Worm (Caenorhabditis elegans) whole organism, dauer: ENCODE results near the gene rack-1.

Source experiments
- unc-62 ChIP-seq: sonication (generic microtip); optimal IDR thresholded peaks from 2 replicates; lab custom pipeline; 2017; ENCODE audit warnings: missing biosample characterization, missing genetic modification reagents, missing genetic modification characterization

rack-1 gene

DNA sequence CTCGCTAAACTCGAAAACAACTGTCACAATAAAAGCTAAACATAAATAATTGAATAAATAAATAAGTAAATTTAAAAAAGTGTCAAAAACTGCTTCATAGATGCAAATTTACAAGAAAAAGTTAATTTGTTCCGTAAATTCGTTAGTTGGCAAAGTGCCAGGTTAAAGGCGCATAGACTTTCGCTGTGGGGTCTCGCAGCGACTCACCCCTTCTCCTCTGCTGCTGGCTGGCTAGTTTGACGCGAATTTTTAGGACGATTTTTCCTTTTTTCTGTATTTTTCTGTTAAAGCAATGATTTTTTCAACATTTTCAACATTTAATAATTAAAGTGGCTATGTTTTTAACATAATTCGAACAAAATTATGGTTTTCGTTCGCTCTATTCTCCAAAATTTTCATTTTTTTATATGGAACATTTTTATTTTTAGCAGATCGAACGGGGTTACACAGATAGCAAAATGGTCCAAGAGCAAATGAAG lies at the start of gene rack-1:
rack-1 (plus strand) TSS at position 429 of the 479 bp plus-strand sequence.
- TF ChIP-seq unc-62 (GFP tag; lab: Kevin White, UChicago) = no peak

- no peak for TF ChIP-seq unc-62 (GFP tag; lab: Kevin White, UChicago)
Observed at ce11 chrIV:10128446-10128845, 48.0 kb upstream of the rack-1 start.

DNA sequence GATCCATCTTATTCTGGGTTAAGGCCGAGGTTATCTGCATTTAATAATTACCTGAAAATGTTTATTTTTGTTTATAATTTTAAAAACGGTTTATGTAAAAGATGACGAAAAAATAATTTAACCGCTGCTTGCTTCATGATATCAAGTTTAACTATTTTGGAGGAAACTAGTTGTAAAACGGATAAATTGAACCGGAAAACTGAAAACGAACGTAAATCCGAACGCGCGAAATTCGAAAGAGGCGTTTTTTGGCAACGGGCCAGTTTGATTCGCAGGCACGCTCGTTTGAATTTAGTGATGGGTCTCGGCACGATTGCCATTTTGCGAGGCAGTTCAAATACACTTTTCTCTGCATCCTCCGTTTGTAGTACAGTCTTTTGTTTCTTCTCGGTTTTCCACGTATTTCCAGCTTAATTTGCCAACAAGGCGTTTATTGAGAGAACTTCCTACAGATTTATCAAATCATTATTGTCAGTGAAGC lies 47.5 kb upstream of the rack-1 start, which contains the start of the genes gtbp-1 and K08F4.3:
gtbp-1 (minus strand) TSS at position 51 of the 481 bp plus-strand sequence.
K08F4.3 (plus strand) TSS at position 352 of the 481 bp plus-strand sequence.
- TF ChIP-seq unc-62 (GFP tag; lab: Kevin White, UChicago) = no peak

- TF ChIP-seq unc-62 (GFP tag; lab: Kevin White, UChicago) = no peak
Observed at ce11 chrIV:10129957-10130356, 46.5 kb upstream of the rack-1 start, which contains the start of gene glt-3. glt-3 (plus strand) TSS chrIV:10130257.

- no peak for TF ChIP-seq unc-62 (GFP tag; lab: Kevin White, UChicago)
Observed at ce11 chrIV:10135817-10136216, 40.7 kb upstream of the rack-1 start, which contains the start of gene K08F4.5. K08F4.5 (minus strand) TSS chrIV:10135917.

DNA sequence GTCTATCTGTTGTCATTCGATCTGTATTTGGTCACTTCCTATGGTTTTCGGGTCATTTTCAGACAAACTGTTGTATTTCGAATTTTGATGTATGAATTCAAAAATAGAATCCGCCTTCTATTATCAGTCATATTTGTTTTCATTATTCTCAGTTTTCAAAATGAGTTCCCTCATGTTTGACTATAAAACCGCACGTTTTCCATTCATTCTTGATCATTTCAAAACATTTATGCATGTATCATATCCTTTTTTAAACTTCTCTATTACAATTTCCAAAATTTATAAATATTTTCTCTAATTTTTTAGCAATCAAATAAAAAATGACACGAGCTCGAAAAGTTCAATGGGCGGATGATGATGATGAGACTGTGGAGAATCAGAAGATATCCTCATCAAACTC lies 38.7 kb upstream of the rack-1 start, which contains the start of gene K08F4.12:
K08F4.12 (plus strand) TSS at position 301 of the 400 bp plus-strand sequence.
- no peak for TF ChIP-seq unc-62 (GFP tag; lab: Kevin White, UChicago)

DNA sequence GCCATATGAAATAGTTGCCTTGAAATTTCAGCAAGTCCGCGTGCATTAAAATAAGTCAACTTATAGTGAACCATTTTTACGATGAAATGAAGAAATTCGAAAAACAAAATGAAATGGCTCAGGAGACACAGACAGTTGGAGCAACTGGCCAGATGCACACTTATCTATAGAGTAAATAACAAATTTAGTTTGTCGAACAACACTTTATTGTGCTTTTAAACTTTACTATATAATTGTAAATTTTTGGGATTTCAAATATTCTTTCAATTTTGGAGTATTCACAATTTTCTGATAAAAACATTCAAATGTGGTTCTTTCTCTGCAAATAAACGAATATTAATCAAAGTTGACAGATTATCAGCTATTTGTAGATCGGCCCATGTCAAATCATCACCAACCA lies 36.3 kb upstream of the rack-1 start, which contains the start of gene gst-3:
gst-3 (minus strand) TSS at position 101 of the 400 bp plus-strand sequence.
- TF ChIP-seq unc-62 (GFP tag; lab: Kevin White, UChicago) = no peak

- TF ChIP-seq unc-62 (GFP tag; lab: Kevin White, UChicago) = no peak
Observed at ce11 chrIV:10141930-10142505, 34.5 kb upstream of the rack-1 start, which contains the start of the genes gst-2, gst-4 and dhs-12. gst-2 (minus strand) TSS chrIV:10142061. gst-4 (plus strand) TSS chrIV:10142225. dhs-12 (plus strand) TSS chrIV:10142455.

- TF ChIP-seq unc-62 (GFP tag; lab: Kevin White, UChicago) = no peak
Observed at ce11 chrIV:10143640-10144039, 32.8 kb upstream of the rack-1 start, which contains the start of gene msp-38. msp-38 (minus strand) TSS chrIV:10143740.

ce11 chrIV:10144487-10144886 lies 32.0 kb upstream of the rack-1 start:
- no peak for TF ChIP-seq unc-62 (GFP tag; lab: Kevin White, UChicago)

DNA sequence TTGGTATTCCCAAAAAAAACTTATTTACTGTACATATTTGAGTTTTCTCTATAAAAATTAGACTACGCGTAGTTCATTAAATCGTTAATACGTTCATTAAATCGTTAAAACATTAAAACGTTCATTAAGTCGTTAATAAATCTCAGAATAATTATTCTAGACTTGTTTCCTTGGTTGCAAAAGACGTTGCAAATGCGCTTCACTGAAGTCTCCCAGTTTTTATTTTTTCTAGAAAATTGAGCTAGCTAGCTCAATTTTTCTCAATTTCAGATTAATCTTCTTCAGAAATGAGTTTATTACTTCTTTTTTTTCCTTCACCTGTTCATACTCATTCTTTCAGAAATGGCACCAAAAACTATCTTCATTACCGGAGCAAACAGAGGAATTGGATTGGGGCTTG lies 31.6 kb upstream of the rack-1 start:
- TF ChIP-seq unc-62 (GFP tag; lab: Kevin White, UChicago) = no peak

DNA sequence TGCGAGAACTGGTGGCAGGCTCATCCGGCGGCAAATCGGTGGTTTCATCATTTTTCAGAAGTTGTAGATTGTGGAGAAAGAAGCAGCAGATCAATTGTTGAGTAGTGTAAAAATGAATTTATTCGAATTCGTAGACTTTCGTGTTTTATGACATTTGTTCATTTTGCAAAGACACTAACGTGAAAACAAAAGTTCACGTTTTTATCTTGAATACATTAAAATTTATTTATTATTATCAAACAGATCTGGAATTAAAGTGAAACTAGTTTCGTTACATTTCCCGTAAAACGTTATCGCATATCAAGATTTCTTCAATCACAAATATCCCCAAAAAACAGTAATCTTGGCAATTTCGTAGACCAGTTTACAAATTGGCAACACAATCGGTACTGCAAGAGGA lies 29.6 kb upstream of the rack-1 start, which contains the start of gene T14G10.8:
T14G10.8 (minus strand) TSS at position 101 of the 400 bp plus-strand sequence.
- TF ChIP-seq unc-62 (GFP tag; lab: Kevin White, UChicago) = no peak

DNA sequence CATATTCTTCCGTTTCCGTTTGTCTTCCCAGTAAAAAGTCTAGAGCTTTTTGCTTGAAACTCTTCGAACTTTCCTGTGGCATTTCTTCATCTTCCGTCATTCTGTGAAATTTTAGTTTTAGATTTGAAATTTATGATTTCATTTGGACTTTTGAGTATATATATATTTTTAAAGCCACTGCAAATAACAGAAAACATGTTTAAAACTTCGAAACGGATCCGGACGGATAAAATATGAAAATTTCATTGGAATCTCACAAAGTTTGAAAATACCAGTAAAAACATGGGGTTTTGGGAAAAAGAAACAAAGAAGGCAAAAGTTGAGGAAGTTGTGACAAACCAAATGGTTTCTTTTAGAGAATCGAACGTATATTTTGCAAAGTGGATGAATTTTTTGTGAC lies 27.5 kb upstream of the rack-1 start, which contains the start of gene pigs-1:
pigs-1 (minus strand) TSS at position 101 of the 400 bp plus-strand sequence.
- TF ChIP-seq unc-62 (GFP tag; lab: Kevin White, UChicago) = no peak

DNA sequence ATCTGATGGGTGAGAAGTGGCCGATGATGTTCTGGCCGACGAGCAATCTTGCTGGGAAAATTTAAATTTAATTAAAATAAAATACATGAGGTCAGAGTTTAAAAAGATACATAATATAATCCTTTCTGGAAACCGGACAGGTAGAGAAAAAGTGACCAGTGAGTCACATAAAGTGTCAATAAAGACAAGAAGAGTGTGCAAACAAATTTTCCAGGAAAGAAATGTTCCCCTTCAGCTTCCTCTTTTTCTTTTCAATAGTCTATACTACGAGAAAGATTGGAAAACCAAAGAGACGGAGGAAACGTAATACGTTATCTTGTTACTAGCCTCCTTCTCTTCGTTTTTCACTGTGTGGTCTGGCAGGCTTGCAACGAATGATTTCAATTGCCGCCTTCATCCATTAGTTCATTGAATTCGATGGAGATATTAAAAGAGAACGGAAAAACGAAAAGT lies 25.9 kb upstream of the rack-1 start, which contains the start of gene tsp-12:
tsp-12 (minus strand) TSS at position 51 of the 453 bp plus-strand sequence.
- no peak for TF ChIP-seq unc-62 (GFP tag; lab: Kevin White, UChicago)

ce11 chrIV:10151439-10151997 lies 25.0 kb upstream of the rack-1 start, which contains the start of gene copg-1:
copg-1 (plus strand) TSS chrIV:10151947.
- no peak for TF ChIP-seq unc-62 (GFP tag; lab: Kevin White, UChicago)

- no peak for TF ChIP-seq unc-62 (GFP tag; lab: Kevin White, UChicago)
Observed at ce11 chrIV:10153479-10153878, 23.0 kb upstream of the rack-1 start.
